Fruit fly (Drosophila melanogaster) whole organism, pupa: ENCODE results near the gene Polr1E.

Experiments used
- CG10348 ChIP-seq: fragments of 200-800 bp; sonication (Bioruptor generic); IDR thresholded peaks from 2 replicates; pipeline ENCODE4 v1.3.6; 2022; ENCODE audit warnings: missing biosample characterization, missing genetic modification characterization
- CG12605 ChIP-seq: fragments of 200-800 bp; sonication (Bioruptor generic); IDR thresholded peaks from 2 replicates; pipeline ENCODE4 v1.3.6; 2022; ENCODE audit warnings: missing biosample characterization, missing genetic modification characterization
- CG15710 ChIP-seq: fragments of 200-800 bp; sonication (Bioruptor generic); optimal IDR thresholded peaks from 2 replicates; lab custom pipeline; 2018; ENCODE audit warnings: missing biosample characterization, mild to moderate bottlenecking, missing genetic modification characterization, moderate library complexity
- CG17806 ChIP-seq: fragments of 200-800 bp; sonication (Bioruptor generic); optimal IDR thresholded peaks from 2 replicates; lab custom pipeline; 2018; ENCODE audit warnings: missing biosample characterization, mild to moderate bottlenecking, missing genetic modification characterization, moderate library complexity
- CG32121 ChIP-seq: fragments of 200-800 bp; sonication (Bioruptor generic); IDR thresholded peaks from 2 replicates; pipeline ENCODE4 v1.3.6; 2022; ENCODE audit warnings: missing biosample characterization, missing genetic modification characterization
- CG4496 ChIP-seq: fragments of 200-800 bp; sonication (Bioruptor generic); IDR thresholded peaks from 3 replicates; pipeline ENCODE4 v1.3.6; 2022; ENCODE audit warnings: missing biosample characterization, missing genetic modification characterization
- CG9948 ChIP-seq: fragments of 200-800 bp; sonication (Bioruptor generic); optimal IDR thresholded peaks from 2 replicates; lab custom pipeline; 2018; ENCODE audit warnings: missing biosample characterization, mild to moderate bottlenecking, missing genetic modification characterization, moderate library complexity
- D1 ChIP-seq: fragments of 200-800 bp; sonication (Bioruptor generic); optimal IDR thresholded peaks from 2 replicates; lab custom pipeline; 2018; ENCODE audit warnings: missing biosample characterization, mild to moderate bottlenecking, missing genetic modification characterization, moderate library complexity
- EcR ChIP-seq: fragments of 200-800 bp; sonication (Bioruptor generic); optimal IDR thresholded peaks from 3 replicates; lab custom pipeline; 2019; ENCODE audit warnings: missing biosample characterization, missing genetic modification characterization, mild to moderate bottlenecking, moderate library complexity, missing genetic modification reagents
- Pif1A ChIP-seq: fragments of 200-800 bp; sonication (Bioruptor generic); optimal IDR thresholded peaks from 3 replicates; lab custom pipeline; 2016; ENCODE audit warnings: missing biosample characterization, missing genetic modification characterization
- Pif1B ChIP-seq: fragments of 200-800 bp; sonication (Bioruptor generic); optimal IDR thresholded peaks from 3 replicates; lab custom pipeline; 2016; ENCODE audit warnings: missing biosample characterization, missing genetic modification characterization
- fd96Ca ChIP-seq: fragments of 200-800 bp; sonication (Bioruptor generic); IDR thresholded peaks from 3 replicates; pipeline ENCODE4 v1.3.6; 2022; ENCODE audit warnings: missing biosample characterization, missing genetic modification characterization
- gl ChIP-seq: fragments of 200-800 bp; sonication (Bioruptor generic); optimal IDR thresholded peaks from 2 replicates; lab custom pipeline; 2018; ENCODE audit warnings: missing biosample characterization, mild to moderate bottlenecking, missing genetic modification characterization
- rn ChIP-seq: fragments of 200-800 bp; sonication (Bioruptor generic); IDR thresholded peaks from 2 replicates; pipeline ENCODE4 v1.3.6; 2022; ENCODE audit warnings: missing biosample characterization, missing genetic modification characterization

dm6 chr3R:18291831-18292230 is 9.7 kb downstream of the Polr1E start:
- TF ChIP-seq EcR (no peak), Pif1A (GFP tag; lab: Kevin White, UChicago) (no peak), Pif1B (GFP tag; lab: Kevin White, UChicago) (no peak), gl (tag; lab: Kevin White, UChicago) (no peak), D1 (no peak), fd96Ca (GFP tag; lab: Robert Waterston, UW) (no peak), CG15710 (tag; lab: Kevin White, UChicago) (no peak), CG9948 (tag; lab: Kevin White, UChicago) (no peak), rn (no peak), CG10348 (GFP tag; lab: Robert Waterston, UW) (no peak), CG17806 (tag; lab: Kevin White, UChicago) (no peak), CG4496 (GFP tag; lab: Robert Waterston, UW) (no peak), CG32121 (GFP tag; lab: Robert Waterston, UW) (no peak), CG12605 (no peak)
